Fruit fly (Drosophila melanogaster) whole organism, embryonic: Measurements from ENCODE around the gene Mettl5.

ENCODE experiments used
- Adf1 ChIP-seq: fragments of 200-800 bp; sonication (Bioruptor generic); IDR thresholded peaks from 2 replicates; pipeline ENCODE4 v1.3.6; 2022; ENCODE audit warnings: missing biosample characterization, missing genetic modification characterization
- B-H1 ChIP-seq: fragments of 200-800 bp; sonication (Bioruptor generic); IDR thresholded peaks from 3 replicates; pipeline ENCODE4 v1.3.6; 2022; ENCODE audit warnings: missing biosample characterization, missing genetic modification characterization
- BtbVII ChIP-seq: fragments of 200-800 bp; sonication (Bioruptor generic); optimal IDR thresholded peaks from 3 replicates; lab custom pipeline; 2017; ENCODE audit warnings: missing biosample characterization, mild to moderate bottlenecking, missing genetic modification characterization
- CG1024 ChIP-seq: fragments of 200-800 bp; sonication (Bioruptor generic); IDR thresholded peaks from 2 replicates; pipeline ENCODE4 v1.3.6; 2022; ENCODE audit warnings: missing biosample characterization, missing genetic modification characterization
- CG13894 ChIP-seq: fragments of 200-800 bp; sonication (Bioruptor generic); optimal IDR thresholded peaks from 3 replicates; lab custom pipeline; 2018; ENCODE audit warnings: missing biosample characterization, mild to moderate bottlenecking, missing genetic modification characterization, moderate library complexity
- CG15696 ChIP-seq: fragments of 200-800 bp; sonication (Bioruptor generic); optimal IDR thresholded peaks from 2 replicates; lab custom pipeline; 2019; ENCODE audit warnings: missing biosample characterization, mild to moderate bottlenecking, missing genetic modification characterization, moderate library complexity
- CG17829 ChIP-seq: fragments of 200-800 bp; optimal IDR thresholded peaks from 2 replicates; lab custom pipeline; 2019; ENCODE audit warnings: missing biosample characterization, mild to moderate bottlenecking, missing genetic modification characterization, moderate library complexity
- CG18619 ChIP-seq: fragments of 200-800 bp; sonication (Bioruptor generic); optimal IDR thresholded peaks from 3 replicates; lab custom pipeline; 2017; ENCODE audit warnings: missing biosample characterization, mild to moderate bottlenecking, missing genetic modification characterization
- CG31224 ChIP-seq: fragments of 200-800 bp; sonication (Bioruptor generic); IDR thresholded peaks from 2 replicates; pipeline ENCODE4 v1.3.6; 2022; ENCODE audit warnings: missing biosample characterization, missing genetic modification characterization
- CG32532 ChIP-seq: fragments of 200-800 bp; sonication (Bioruptor generic); IDR thresholded peaks from 2 replicates; pipeline ENCODE4 v1.3.6; 2022; ENCODE audit warnings: missing biosample characterization, missing genetic modification characterization
- CG4360 ChIP-seq: fragments of 200-800 bp; sonication (Bioruptor generic); IDR thresholded peaks from 2 replicates; pipeline ENCODE4 v1.3.6; 2022; ENCODE audit warnings: missing biosample characterization, missing genetic modification characterization
- CG8359 ChIP-seq: fragments of 200-800 bp; sonication (Bioruptor generic); optimal IDR thresholded peaks from 2 replicates; lab custom pipeline; 2017; ENCODE audit warnings: missing biosample characterization, mild to moderate bottlenecking, missing genetic modification characterization, borderline replicate concordance
- CG9609 ChIP-seq: fragments of 200-800 bp; sonication (Bioruptor generic); optimal IDR thresholded peaks from 3 replicates; lab custom pipeline; 2016; ENCODE audit warnings: missing biosample characterization, missing genetic modification characterization
- D19A ChIP-seq: fragments of 200-800 bp; optimal IDR thresholded peaks from 3 replicates; lab custom pipeline; 2019; ENCODE audit warnings: missing biosample characterization, mild to moderate bottlenecking, missing genetic modification characterization, moderate library complexity
- D19B ChIP-seq: fragments of 200-800 bp; sonication (Bioruptor generic); optimal IDR thresholded peaks from 2 replicates; lab custom pipeline; 2017; ENCODE audit warnings: missing biosample characterization, mild to moderate bottlenecking, missing genetic modification characterization
- Dek ChIP-seq: fragments of 200-800 bp; sonication (Bioruptor generic); optimal IDR thresholded peaks from 3 replicates; lab custom pipeline; 2019; ENCODE audit warnings: missing biosample characterization, mild to moderate bottlenecking, missing genetic modification characterization, moderate library complexity
- Ets65A ChIP-seq: fragments of 200-800 bp; sonication (Bioruptor generic); peaks from one replicate; lab custom pipeline; 2016; ENCODE audit warnings: missing biosample characterization, missing genetic modification characterization
- HHEX ChIP-seq: fragments of 200-800 bp; sonication (Bioruptor generic); optimal IDR thresholded peaks from 3 replicates; lab custom pipeline; 2017; ENCODE audit warnings: missing biosample characterization, mild to moderate bottlenecking, missing genetic modification characterization, missing genetic modification reagents
- Max ChIP-seq: fragments of 200-800 bp; sonication (Bioruptor generic); optimal IDR thresholded peaks from 2 replicates; lab custom pipeline; 2016; ENCODE audit warnings: missing biosample characterization, mild to moderate bottlenecking, missing genetic modification characterization
- Myb ChIP-seq: fragments of 200-800 bp; sonication (Bioruptor generic); optimal IDR thresholded peaks from 2 replicates; lab custom pipeline; 2016; ENCODE audit warnings: missing biosample characterization, missing genetic modification characterization
- Poxn ChIP-seq: fragments of 200-800 bp; sonication (Bioruptor generic); IDR thresholded peaks from 2 replicates; pipeline ENCODE4 v1.3.6; 2022; ENCODE audit warnings: missing biosample characterization, missing genetic modification characterization
- Ravus ChIP-seq: fragments of 200-800 bp; sonication (Bioruptor generic); IDR thresholded peaks from 2 replicates; pipeline ENCODE4 v1.3.6; 2022; ENCODE audit warnings: missing biosample characterization, missing genetic modification characterization
- Sox100B ChIP-seq: fragments of 200-800 bp; sonication (Bioruptor generic); optimal IDR thresholded peaks from 3 replicates; lab custom pipeline; 2018; ENCODE audit warnings: missing biosample characterization, mild to moderate bottlenecking, missing genetic modification characterization
- Ssrp ChIP-seq: fragments of 200-800 bp; sonication (Bioruptor generic); optimal IDR thresholded peaks from 2 replicates; lab custom pipeline; 2018; ENCODE audit warnings: missing biosample characterization, mild to moderate bottlenecking, missing genetic modification characterization, moderate library complexity
- Trl ChIP-seq, 3 experiments: fragments of >200 bp in 2 of 3; fragments of 200-800 bp in 1 of 3; sonication (Bioruptor generic) in 1 of 3; optimal IDR thresholded peaks; 2 replicates in 1 of 3; 3 replicates in 2 of 3; lab custom pipeline; 2016 to 2017; ENCODE audit warnings: missing biosample characterization in 1 of 3, missing genetic modification characterization in 1 of 3
- ase ChIP-seq: fragments of 200-800 bp; sonication (Bioruptor generic); IDR thresholded peaks from 3 replicates; pipeline ENCODE4 v1.3.6; 2022; ENCODE audit warnings: missing biosample characterization, missing genetic modification characterization
- bab2 ChIP-seq: fragments of 200-800 bp; sonication (Bioruptor generic); optimal IDR thresholded peaks from 2 replicates; lab custom pipeline; 2016; ENCODE audit warnings: missing biosample characterization, missing genetic modification characterization
- cg ChIP-seq: fragments of 200-800 bp; sonication (Bioruptor generic); optimal IDR thresholded peaks from 3 replicates; lab custom pipeline; 2019; ENCODE audit warnings: missing biosample characterization, mild to moderate bottlenecking, missing genetic modification characterization, moderate library complexity
- danr ChIP-seq: fragments of 200-800 bp; sonication (Bioruptor generic); IDR thresholded peaks from 2 replicates; pipeline ENCODE4 v1.3.6; 2022; ENCODE audit warnings: missing biosample characterization, missing genetic modification characterization
- exex ChIP-seq: fragments of 200-800 bp; sonication (Bioruptor generic); optimal IDR thresholded peaks from 4 replicates; lab custom pipeline; 2018; ENCODE audit warnings: missing biosample characterization, mild to moderate bottlenecking, missing genetic modification characterization, moderate library complexity
- ftz-f1 ChIP-seq: fragments of 200-800 bp; sonication (Bioruptor generic); optimal IDR thresholded peaks from 2 replicates; lab custom pipeline; 2016; ENCODE audit warnings: missing biosample characterization, missing genetic modification characterization
- gcm2 ChIP-seq: fragments of 200-800 bp; sonication (Bioruptor generic); optimal IDR thresholded peaks from 2 replicates; lab custom pipeline; 2016; ENCODE audit warnings: missing biosample characterization, missing genetic modification characterization
- inv ChIP-seq: fragments of 200-800 bp; sonication (Bioruptor generic); IDR thresholded peaks from 2 replicates; pipeline ENCODE4 v1.3.6; 2022; ENCODE audit warnings: missing biosample characterization, missing genetic modification characterization; ENCODE audit not compliant: partially characterized antibody
- ken ChIP-seq: fragments of 200-800 bp; sonication (Bioruptor generic); IDR thresholded peaks from 3 replicates; pipeline ENCODE4 v1.3.6; 2022; ENCODE audit warnings: missing biosample characterization, missing genetic modification characterization
- klu ChIP-seq: fragments of 200-800 bp; sonication (Bioruptor generic); IDR thresholded peaks from 2 replicates; pipeline ENCODE4 v1.3.6; 2022; ENCODE audit warnings: missing biosample characterization, missing genetic modification characterization
- knrl ChIP-seq: fragments of 200-800 bp; sonication (Bioruptor generic); IDR thresholded peaks from 3 replicates; pipeline ENCODE4 v1.3.6; 2022; ENCODE audit warnings: missing biosample characterization, missing genetic modification characterization; ENCODE audit not compliant: partially characterized antibody
- lola ChIP-seq, 3 experiments: fragments of >200 bp in 2 of 3; fragments of 200-800 bp in 1 of 3; sonication (Bioruptor generic) in 1 of 3; optimal IDR thresholded peaks; 2 replicates each; lab custom pipeline; 2017 to 2019; ENCODE audit warnings: missing biosample characterization in 3 of 3, missing genetic modification characterization in 3 of 3, mild to moderate bottlenecking in 1 of 3, moderate library complexity in 1 of 3
- nau ChIP-seq: fragments of 200-800 bp; sonication (Bioruptor generic); optimal IDR thresholded peaks from 3 replicates; lab custom pipeline; 2017; ENCODE audit warnings: missing biosample characterization, mild to moderate bottlenecking, missing genetic modification characterization, missing genetic modification reagents
- nom ChIP-seq: fragments of 200-800 bp; sonication (Bioruptor generic); optimal IDR thresholded peaks from 2 replicates; lab custom pipeline; 2017; ENCODE audit warnings: missing biosample characterization, missing genetic modification characterization, mild to moderate bottlenecking, moderate library complexity, missing genetic modification reagents
- pita ChIP-seq: fragments of 200-800 bp; sonication (Bioruptor generic); optimal IDR thresholded peaks from 2 replicates; lab custom pipeline; 2017; ENCODE audit warnings: missing biosample characterization, mild to moderate bottlenecking, missing genetic modification characterization
- repo ChIP-seq: fragments of 200-800 bp; sonication (Bioruptor generic); optimal IDR thresholded peaks from 2 replicates; lab custom pipeline; 2016; ENCODE audit warnings: missing biosample characterization, missing genetic modification characterization
- ro ChIP-seq: fragments of 200-800 bp; sonication (Bioruptor generic); IDR thresholded peaks from 2 replicates; pipeline ENCODE4 v1.3.6; 2022; ENCODE audit warnings: missing biosample characterization, missing genetic modification characterization
- run ChIP-seq: fragments of 200-800 bp; sonication (Bioruptor generic); optimal IDR thresholded peaks from 3 replicates; lab custom pipeline; 2018; ENCODE audit warnings: missing biosample characterization, mild to moderate bottlenecking, missing genetic modification characterization
- sens ChIP-seq: fragments of 200-800 bp; sonication (Bioruptor generic); peaks from one replicate; lab custom pipeline; 2016; ENCODE audit warnings: missing biosample characterization, missing genetic modification characterization
- stc ChIP-seq: fragments of 200-800 bp; sonication (Bioruptor generic); IDR thresholded peaks from 2 replicates; pipeline ENCODE4 v1.3.6; 2022; ENCODE audit warnings: missing biosample characterization, missing genetic modification characterization
- tgo ChIP-seq: fragments of 200-800 bp; sonication (Bioruptor generic); IDR thresholded peaks from 3 replicates; pipeline ENCODE4 v1.3.6; 2022; ENCODE audit warnings: missing biosample characterization, missing genetic modification characterization
- tin ChIP-seq: fragments of 200-800 bp; sonication (Bioruptor generic); optimal IDR thresholded peaks from 3 replicates; lab custom pipeline; 2016; ENCODE audit warnings: missing biosample characterization, missing genetic modification characterization
- trh ChIP-seq: fragments of 200-800 bp; sonication (Bioruptor generic); optimal IDR thresholded peaks from 2 replicates; lab custom pipeline; 2016; ENCODE audit warnings: missing biosample characterization, missing genetic modification characterization
- ttk ChIP-seq: fragments of 200-800 bp; sonication (Bioruptor generic); IDR thresholded peaks from 2 replicates; pipeline ENCODE4 v2.1.2; 2022; ENCODE audit warnings: missing biosample characterization, missing genetic modification characterization

Gene Mettl5

DNA sequence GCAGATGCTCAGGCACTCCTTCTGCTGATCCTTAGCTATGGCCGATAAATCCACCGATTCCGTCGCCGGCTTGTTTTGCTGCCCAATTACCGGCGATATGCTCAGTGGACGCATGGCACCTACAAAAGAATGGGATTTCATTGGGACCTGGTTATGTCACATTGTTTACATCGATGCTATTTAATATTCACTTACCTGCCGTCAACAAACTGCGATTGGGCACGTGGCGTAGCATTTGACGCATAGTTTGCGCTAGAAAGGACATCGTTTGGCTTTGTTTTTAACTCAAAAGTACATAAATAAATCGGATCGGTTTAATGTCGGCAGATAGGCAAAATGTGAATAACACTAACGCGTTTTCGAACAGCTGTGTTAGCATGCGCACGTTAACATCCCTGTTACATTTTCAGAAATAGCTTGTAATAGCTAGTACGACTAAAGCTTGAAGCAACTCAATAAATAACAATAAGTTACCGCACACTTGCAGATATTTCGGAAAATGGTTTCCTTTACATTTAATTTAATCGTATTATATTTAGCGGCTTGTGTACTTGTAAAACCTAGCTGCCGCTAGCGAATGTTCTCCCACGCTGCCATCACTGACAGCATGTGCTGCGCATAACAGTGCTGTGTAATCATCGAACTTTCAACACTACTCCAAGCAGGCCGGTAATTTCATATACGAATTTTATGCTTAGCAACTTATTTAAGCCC is 8.7 kb upstream of the Mettl5 start, which contains the start of the genes mRpL21 and rept (continued):
- TF ChIP-seq CG32532: peak; percentile 42
- no peak for TF ChIP-seq D19A (tag; lab: Kevin White, UChicago)
- no peak for TF ChIP-seq Poxn (GFP tag; lab: Robert Waterston, UW)
- TF ChIP-seq knrl (GFP tag; lab: Robert Waterston, UW): peak; percentile 34; the same call in 2 of the 3 replicates
- TF ChIP-seq Myb (GFP tag; lab: Kevin White, UChicago): peak; percentile 72
- TF ChIP-seq Ssrp (tag; lab: Kevin White, UChicago): peak; percentile 3
- TF ChIP-seq tin (GFP tag; lab: Kevin White, UChicago): peak; percentile 51
- peak; percentile 94 for TF ChIP-seq Ets65A (GFP tag; lab: Kevin White, UChicago)
- no peak for TF ChIP-seq B-H1 (GFP tag; lab: Robert Waterston, UW)
- TF ChIP-seq CG15696: no peak
- no peak for TF ChIP-seq CG4360
- TF ChIP-seq HHEX (GFP tag; lab: Kevin White, UChicago): peak; percentile 15
- TF ChIP-seq CG9609: no peak
- peak; percentile 11 for TF ChIP-seq Dek (tag; lab: Kevin White, UChicago)
- TF ChIP-seq CG18619 (GFP tag; lab: Kevin White, UChicago): peak; percentile 44
- TF ChIP-seq sens (GFP tag; lab: Kevin White, UChicago): peak; percentile 89
- TF ChIP-seq lola (GFP tag; optimal IDR thresholded peaks at IDR 0.05; lab: Kevin White, UChicago): peak in 1 of 3 experiments; percentile 35
- peak; percentile 5; the same call in 1 of the 2 replicates for TF ChIP-seq ttk (GFP tag; lab: Robert Waterston, UW)
- no peak for TF ChIP-seq pita
- no peak for TF ChIP-seq ro (GFP tag; lab: Robert Waterston, UW)
- TF ChIP-seq klu (GFP tag; lab: Robert Waterston, UW): peak; percentile 16; the same call in 1 of the 2 replicates
- TF ChIP-seq cg (GFP tag; lab: Kevin White, UChicago): no peak
- no peak for TF ChIP-seq D19B (GFP tag; lab: Kevin White, UChicago)
- peak; percentile 43 for TF ChIP-seq Sox100B (GFP tag; lab: Kevin White, UChicago)
- peak; percentile 5 for TF ChIP-seq CG13894 (tag; lab: Kevin White, UChicago)
- no peak for TF ChIP-seq CG8359 (GFP tag; lab: Kevin White, UChicago)
- TF ChIP-seq CG17829: peak; percentile 41
- no peak for TF ChIP-seq Trl (optimal IDR thresholded peaks at IDR 0.05; lab: Kevin White, UChicago)
- TF ChIP-seq Trl (GFP tag; optimal IDR thresholded peaks at IDR 0.05; lab: Kevin White, UChicago): peak; percentile 33
- peak; percentile 7 for TF ChIP-seq BtbVII
- TF ChIP-seq Ravus: no peak
- no peak for TF ChIP-seq ftz-f1
- TF ChIP-seq tgo (GFP tag; lab: Robert Waterston, UW): peak; percentile 36; the same call in 1 of the 3 replicates
- TF ChIP-seq Max (GFP tag; lab: Kevin White, UChicago): peak; percentile 98
- peak; percentile 34; the same call in 1 of the 2 replicates for TF ChIP-seq CG31224 (GFP tag; lab: Robert Waterston, UW)
- TF ChIP-seq run (tag; lab: Kevin White, UChicago): no peak
- TF ChIP-seq Adf1: peak; percentile 51
- TF ChIP-seq repo (GFP tag; lab: Kevin White, UChicago): peak; percentile 31
- 0 out of 2 replicates have a peak, but pooled peaks have one; percentile 6 for TF ChIP-seq stc (GFP tag; lab: Robert Waterston, UW)
- TF ChIP-seq nom (GFP tag; lab: Kevin White, UChicago): no peak
- TF ChIP-seq danr (GFP tag; lab: Robert Waterston, UW): no peak
- TF ChIP-seq ken (GFP tag; lab: Robert Waterston, UW): peak; percentile 54; the same call in 1 of the 3 replicates
- no peak for TF ChIP-seq inv (GFP tag; lab: Robert Waterston, UW)
- peak; percentile 8 for TF ChIP-seq exex (tag; lab: Kevin White, UChicago)
- peak; percentile 56 for TF ChIP-seq bab2
- TF ChIP-seq ase (GFP tag; lab: Robert Waterston, UW): no peak
- no peak for TF ChIP-seq CG1024 (GFP tag; lab: Robert Waterston, UW)
- TF ChIP-seq nau: no peak
- TF ChIP-seq trh (GFP tag; lab: Kevin White, UChicago): no peak
- TF ChIP-seq gcm2 (GFP tag; lab: Kevin White, UChicago): peak; percentile 10
